Worm (Caenorhabditis elegans) whole organism, young adult: Measurements from ENCODE around the gene cng-1.

Experiments
- B0019.2 ChIP-seq: fragments of 200-800 bp; sonication (Bioruptor generic); conservative IDR thresholded peaks from 2 replicates; pipeline ENCODE4 v1.3.6; 2022; ENCODE audit warnings: missing genetic modification reagents, missing genetic modification characterization, missing compliant biosample characterization
- B0261.1 ChIP-seq: sonication (generic microtip); optimal IDR thresholded peaks from 2 replicates; lab custom pipeline; 2016; ENCODE audit warnings: mild to moderate bottlenecking, missing genetic modification characterization, moderate library complexity, missing compliant biosample characterization
- D2030.7 ChIP-seq: fragments of 200-800 bp; sonication (Bioruptor generic); IDR thresholded peaks from 2 replicates; pipeline ENCODE4 v1.3.6; 2022; ENCODE audit warnings: missing genetic modification reagents, missing genetic modification characterization, missing compliant biosample characterization
- F23B12.7 ChIP-seq: sonication (generic microtip); optimal IDR thresholded peaks from 2 replicates; lab custom pipeline; 2017; ENCODE audit warnings: missing genetic modification characterization, mild to moderate bottlenecking, missing compliant biosample characterization, antibody characterized with exemption, moderate library complexity; ENCODE audit not compliant: insufficient read depth
- F33H1.4 ChIP-seq: fragments of 200-800 bp; sonication (Bioruptor generic); IDR thresholded peaks from 2 replicates; pipeline ENCODE4 v1.3.6; 2022; ENCODE audit warnings: missing genetic modification reagents, missing genetic modification characterization, missing compliant biosample characterization
- F49E8.2 ChIP-seq: sonication (generic microtip); optimal IDR thresholded peaks from 3 replicates; lab custom pipeline; 2017; ENCODE audit warnings: missing genetic modification characterization, mild to moderate bottlenecking, missing compliant biosample characterization, antibody characterized with exemption, moderate library complexity; ENCODE audit not compliant: insufficient read depth
- F55B11.4 ChIP-seq: sonication (generic microtip); optimal IDR thresholded peaks from 2 replicates; lab custom pipeline; 2016; ENCODE audit warnings: missing compliant biosample characterization, missing genetic modification characterization, borderline replicate concordance; ENCODE audit not compliant: insufficient read depth
- T07F8.4 ChIP-seq: sonication (generic microtip); optimal IDR thresholded peaks from 2 replicates; lab custom pipeline; 2016; ENCODE audit warnings: mild to moderate bottlenecking, missing genetic modification characterization, moderate library complexity, missing compliant biosample characterization
- Y56A3A.18 ChIP-seq: fragments of 200-800 bp; sonication (Bioruptor generic); IDR thresholded peaks from 2 replicates; pipeline ENCODE4 v1.3.6; 2022; ENCODE audit warnings: missing genetic modification reagents, missing genetic modification characterization, missing compliant biosample characterization
- Y95B8A.8 ChIP-seq: fragments of 200-800 bp; sonication (Bioruptor generic); IDR thresholded peaks from 2 replicates; pipeline ENCODE4 v1.3.6; 2022; ENCODE audit warnings: missing genetic modification reagents, missing genetic modification characterization, missing compliant biosample characterization
- akir-1 ChIP-seq: fragments of 200-800 bp; sonication (Bioruptor generic); optimal IDR thresholded peaks from 2 replicates; lab custom pipeline; 2018; ENCODE audit warnings: mild to moderate bottlenecking, missing genetic modification characterization, moderate library complexity, missing compliant biosample characterization
- aptf-2 ChIP-seq: fragments of 200-800 bp; sonication (Bioruptor generic); conservative IDR thresholded peaks from 2 replicates; pipeline ENCODE4 v1.3.6; 2022; ENCODE audit warnings: missing genetic modification reagents, missing genetic modification characterization, missing compliant biosample characterization
- athp-1 ChIP-seq: sonication (generic microtip); optimal IDR thresholded peaks from 2 replicates; lab custom pipeline; 2017; ENCODE audit warnings: mild to moderate bottlenecking, missing genetic modification characterization, missing compliant biosample characterization
- attf-3 ChIP-seq: fragments of 200-800 bp; sonication (Bioruptor generic); conservative IDR thresholded peaks from 2 replicates; pipeline ENCODE4 v1.3.6; 2022; ENCODE audit warnings: missing genetic modification reagents, missing genetic modification characterization, missing compliant biosample characterization
- attf-6 ChIP-seq: fragments of 200-800 bp; sonication (Bioruptor generic); IDR thresholded peaks from 2 replicates; pipeline ENCODE4 v1.3.6; 2022; ENCODE audit warnings: missing genetic modification reagents, missing genetic modification characterization, missing compliant biosample characterization
- cebp-1 ChIP-seq, 2 experiments: fragments of 200-800 bp in 1 of 2; sonication (Bioruptor generic) in 1 of 2; sonication (generic microtip) in 1 of 2; IDR thresholded peaks in 1 of 2; optimal IDR thresholded peaks in 1 of 2; 2 replicates each; pipeline versions ENCODE4 v1.3.6 to Lab custom; 2017 to 2022; ENCODE audit warnings: missing compliant biosample characterization in 2 of 2, missing genetic modification characterization in 2 of 2, mild to moderate bottlenecking in 1 of 2, missing genetic modification reagents in 1 of 2, moderate library complexity in 1 of 2
- ceh-100 ChIP-seq: fragments of 200-800 bp; sonication (Bioruptor generic); IDR thresholded peaks from 2 replicates; pipeline ENCODE4 v1.3.6; 2022; ENCODE audit warnings: missing genetic modification reagents, missing genetic modification characterization, missing compliant biosample characterization
- ceh-58 ChIP-seq: fragments of 200-800 bp; sonication (Bioruptor generic); IDR thresholded peaks from 2 replicates; pipeline ENCODE4 v1.3.6; 2022; ENCODE audit warnings: missing genetic modification characterization, missing compliant biosample characterization
- egl-18 ChIP-seq: fragments of 200-800 bp; sonication (Bioruptor generic); IDR thresholded peaks from 2 replicates; pipeline ENCODE4 v1.3.6; 2022; ENCODE audit warnings: missing genetic modification reagents, missing genetic modification characterization, missing compliant biosample characterization
- ekl-4 ChIP-seq: fragments of 200-800 bp; sonication (Bioruptor generic); IDR thresholded peaks from 2 replicates; pipeline ENCODE4 v1.3.6; 2022; ENCODE audit warnings: missing genetic modification reagents, missing genetic modification characterization, missing compliant biosample characterization
- ets-4 ChIP-seq: fragments of 200-800 bp; sonication (Bioruptor generic); optimal IDR thresholded peaks from 2 replicates; lab custom pipeline; 2018; ENCODE audit warnings: mild to moderate bottlenecking, missing genetic modification characterization, missing compliant biosample characterization
- him-1 ChIP-seq: sonication (generic microtip); optimal IDR thresholded peaks from 2 replicates; lab custom pipeline; 2016; ENCODE audit warnings: missing genotype, missing genetic modification reagents, missing genetic modification characterization, missing compliant biosample characterization
- hmg-20 ChIP-seq: fragments of 200-800 bp; sonication (Bioruptor generic); IDR thresholded peaks from 2 replicates; pipeline ENCODE4 v1.3.6; 2022; ENCODE audit warnings: missing genetic modification reagents, missing genetic modification characterization, missing compliant biosample characterization
- lag-1 ChIP-seq: fragments of 200-800 bp; sonication (Bioruptor generic); IDR thresholded peaks from 2 replicates; pipeline ENCODE4 v1.3.6; 2022; ENCODE audit warnings: missing genetic modification reagents, missing genetic modification characterization, missing compliant biosample characterization
- let-526 ChIP-seq: fragments of 200-800 bp; sonication (Bioruptor generic); IDR thresholded peaks from 2 replicates; pipeline ENCODE4 v1.3.6; 2022; ENCODE audit warnings: missing genetic modification reagents, missing genetic modification characterization, missing compliant biosample characterization
- let-607 ChIP-seq, 2 experiments: fragments of 200-800 bp in 1 of 2; sonication (Bioruptor generic) in 1 of 2; sonication (generic microtip) in 1 of 2; optimal IDR thresholded peaks; 2 replicates each; lab custom pipeline; 2016 to 2018; ENCODE audit warnings: mild to moderate bottlenecking in 2 of 2, missing compliant biosample characterization in 2 of 2, missing genetic modification characterization in 2 of 2, moderate library complexity in 2 of 2, missing genotype in 1 of 2
- lin-35 ChIP-seq, 3 experiments: fragments of 150-350 bp in 2 of 3; sonication (generic microtip) in 1 of 3; optimal IDR thresholded peaks; 2 replicates each; lab custom pipeline; 2014 to 2018; ENCODE audit warnings: missing biosample characterization in 3 of 3, missing genetic modification characterization in 3 of 3, missing genetic modification reagents in 3 of 3
- madf-10 ChIP-seq: sonication (generic microtip); optimal IDR thresholded peaks from 2 replicates; lab custom pipeline; 2016; ENCODE audit warnings: mild to moderate bottlenecking, missing genetic modification characterization, missing compliant biosample characterization
- mes-4 ChIP-seq: sonication (generic microtip); optimal IDR thresholded peaks from 2 replicates; lab custom pipeline; 2016; ENCODE audit warnings: missing genotype, missing genetic modification characterization, missing compliant biosample characterization
- nfya-2 ChIP-seq: fragments of 200-800 bp; sonication (Bioruptor generic); IDR thresholded peaks from 2 replicates; pipeline ENCODE4 v1.3.6; 2022; ENCODE audit warnings: missing genetic modification reagents, missing genetic modification characterization, missing compliant biosample characterization
- nhr-90 ChIP-seq: sonication (generic microtip); optimal IDR thresholded peaks from 2 replicates; lab custom pipeline; 2016; ENCODE audit warnings: missing genotype, mild to moderate bottlenecking, missing genetic modification characterization, missing compliant biosample characterization
- sea-2 ChIP-seq: fragments of 200-800 bp; sonication (Bioruptor generic); IDR thresholded peaks from 2 replicates; pipeline ENCODE4 v1.3.6; 2022; ENCODE audit warnings: missing genetic modification characterization, missing compliant biosample characterization
- snpc-1.1 ChIP-seq: sonication (generic microtip); optimal IDR thresholded peaks from 2 replicates; lab custom pipeline; 2017; ENCODE audit warnings: missing genetic modification characterization, mild to moderate bottlenecking, missing compliant biosample characterization, antibody characterized with exemption, moderate library complexity, missing genotype, missing genetic modification reagents; ENCODE audit not compliant: insufficient read depth
- snpc-1.3 ChIP-seq: sonication (generic microtip); optimal IDR thresholded peaks from 2 replicates; lab custom pipeline; 2017; ENCODE audit warnings: missing genetic modification characterization, mild to moderate bottlenecking, missing compliant biosample characterization, antibody characterized with exemption, moderate library complexity, missing genotype, missing genetic modification reagents; ENCODE audit not compliant: insufficient read depth
- snpc-4 ChIP-seq, 5 experiments: fragments of 150-350 bp in 1 of 5; sonication (generic microtip) in 4 of 5; optimal IDR thresholded peaks; 2 replicates each; lab custom pipeline; 2014 to 2018; ENCODE audit warnings: missing genetic modification characterization in 5 of 5, missing biosample characterization in 3 of 5, antibody characterized with exemption in 2 of 5, mild to moderate bottlenecking in 2 of 5, missing compliant biosample characterization in 2 of 5, missing genotype in 2 of 5, moderate library complexity in 2 of 5, missing genetic modification reagents in 1 of 5
- sptf-2 ChIP-seq: fragments of 200-800 bp; sonication (Bioruptor generic); optimal IDR thresholded peaks from 2 replicates; lab custom pipeline; 2018; ENCODE audit warnings: mild to moderate bottlenecking, missing genetic modification characterization, missing compliant biosample characterization
- tbp1 ChIP-seq: fragments of 200-800 bp; sonication (Bioruptor generic); optimal IDR thresholded peaks from 2 replicates; lab custom pipeline; 2018; ENCODE audit warnings: mild to moderate bottlenecking, missing genetic modification characterization, missing compliant biosample characterization
- tlf-1 ChIP-seq: fragments of 200-800 bp; sonication (Bioruptor generic); optimal IDR thresholded peaks from 2 replicates; lab custom pipeline; 2018; ENCODE audit warnings: mild to moderate bottlenecking, missing genetic modification characterization, missing compliant biosample characterization
- unc-130 ChIP-seq: sonication (generic microtip); optimal IDR thresholded peaks from 2 replicates; lab custom pipeline; 2016; ENCODE audit warnings: missing genetic modification reagents, missing genetic modification characterization, missing compliant biosample characterization
- zfh-2 ChIP-seq: fragments of 200-800 bp; sonication (Bioruptor generic); conservative IDR thresholded peaks from 2 replicates; pipeline ENCODE4 v1.3.6; 2022; ENCODE audit warnings: missing genetic modification reagents, missing genetic modification characterization, missing compliant biosample characterization
- ztf-22 ChIP-seq: fragments of 200-800 bp; sonication (Bioruptor generic); optimal IDR thresholded peaks from 2 replicates; lab custom pipeline; 2018; ENCODE audit warnings: mild to moderate bottlenecking, missing genetic modification characterization, moderate library complexity, missing compliant biosample characterization
- ztf-25 ChIP-seq: fragments of 200-800 bp; sonication (Bioruptor generic); IDR thresholded peaks from 2 replicates; pipeline ENCODE4 v1.3.6; 2022; ENCODE audit warnings: missing genetic modification reagents, missing genetic modification characterization, missing compliant biosample characterization
- ztf-26 ChIP-seq: sonication (generic microtip); optimal IDR thresholded peaks from 2 replicates; lab custom pipeline; 2017; ENCODE audit warnings: missing genetic modification characterization, missing compliant biosample characterization
- ztf-6 ChIP-seq: fragments of 200-800 bp; sonication (Bioruptor generic); IDR thresholded peaks from 2 replicates; pipeline ENCODE4 v1.3.6; 2022; ENCODE audit warnings: missing genetic modification reagents, missing genetic modification characterization, missing compliant biosample characterization

The cng-1 gene

DNA sequence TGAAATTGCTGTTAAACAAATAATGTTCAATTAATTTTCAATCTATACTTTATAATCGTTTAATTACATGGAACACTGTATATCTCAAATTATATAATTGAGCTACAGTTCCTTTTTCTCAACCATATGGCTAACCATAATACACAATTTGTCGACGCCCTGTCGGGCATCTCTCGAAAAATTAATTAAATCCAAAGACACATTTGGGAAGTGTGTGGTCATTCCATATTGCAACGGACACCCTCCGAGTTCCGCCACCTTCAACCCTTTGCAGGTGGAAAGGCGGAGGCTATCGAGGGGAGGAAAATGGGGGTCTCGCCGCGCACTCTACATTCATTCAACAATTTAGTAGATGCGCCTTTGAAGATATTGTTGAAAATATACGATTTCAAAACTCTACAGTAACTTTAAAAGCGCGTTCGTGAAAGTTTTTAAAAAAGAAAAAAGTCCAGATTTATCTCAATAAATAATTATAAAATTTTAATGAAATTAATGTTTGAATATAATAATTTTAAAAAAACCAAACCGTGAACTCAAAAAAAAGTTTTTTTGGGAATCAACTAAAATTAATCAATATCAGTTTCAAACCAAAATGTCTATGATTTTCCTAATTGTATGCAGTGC is 2.3 kb downstream of the cng-1 start, which contains the start of gene F14H8.8 (continued):
- TF ChIP-seq snpc-4 (GFP tag; optimal IDR thresholded peaks at IDR 0.05; lab: Kevin White, UChicago) = peak; percentile 96
- peak; percentile 87 to 98 (median 96) for TF ChIP-seq snpc-4 (tag; optimal IDR thresholded peaks at IDR 0.05; lab: Kevin White, UChicago)
- no peak for TF ChIP-seq let-607 (tag; optimal IDR thresholded peaks at IDR 0.05; lab: Kevin White, UChicago)
- no peak for TF ChIP-seq ceh-58 (GFP tag; lab: Robert Waterston, UW)
- peak; percentile 65 for TF ChIP-seq F33H1.4 (GFP tag; lab: Robert Waterston, UW)
- TF ChIP-seq tbp1 (GFP tag; lab: Kevin White, UChicago) = peak; percentile 77
- peak; percentile 93 for TF ChIP-seq snpc-1.3 (tag; lab: Kevin White, UChicago)
- TF ChIP-seq T07F8.4 (tag; lab: Kevin White, UChicago) = no peak
- no peak for TF ChIP-seq Y56A3A.18 (GFP tag; lab: Robert Waterston, UW)
- no peak for TF ChIP-seq unc-130 (GFP tag; lab: Kevin White, UChicago)
- TF ChIP-seq tlf-1 (GFP tag; lab: Kevin White, UChicago) = peak; percentile 30
- peak; percentile 64 for TF ChIP-seq F49E8.2 (tag; lab: Kevin White, UChicago)
- TF ChIP-seq ztf-26 = no peak
- peak; percentile 72 for TF ChIP-seq attf-6 (GFP tag; lab: Robert Waterston, UW)
- TF ChIP-seq athp-1 (tag; lab: Kevin White, UChicago) = peak; percentile 15
- no peak for TF ChIP-seq nhr-90 (tag; lab: Kevin White, UChicago)
- TF ChIP-seq ceh-100 = peak; percentile 60
- TF ChIP-seq F23B12.7 = peak; percentile 33
- peak; percentile 77; the same call in 1 of the 2 replicates for TF ChIP-seq ekl-4 (GFP tag; lab: Robert Waterston, UW)
- TF ChIP-seq B0261.1 (tag; lab: Kevin White, UChicago) = peak; percentile 14
- TF ChIP-seq B0019.2 (GFP tag; lab: Robert Waterston, UW) = no peak

DNA sequence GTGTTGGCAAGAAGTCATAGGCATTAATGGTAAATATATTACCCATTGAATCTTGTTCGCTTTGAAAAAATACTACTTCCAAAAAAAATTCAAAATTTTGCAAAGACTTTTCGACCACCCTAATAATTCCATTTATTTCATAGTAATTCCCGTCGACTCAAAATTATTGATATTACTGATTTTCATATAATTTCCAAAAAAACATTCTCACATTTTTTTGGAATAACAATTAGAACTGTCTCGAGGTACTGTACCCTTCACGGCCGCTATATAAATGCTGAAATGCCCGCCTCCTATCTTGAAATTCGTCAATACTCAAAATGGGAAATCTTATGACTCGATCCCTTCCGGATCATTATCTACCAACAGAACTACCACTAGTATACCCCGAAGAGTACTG is 7.7 kb downstream of the cng-1 start, which contains the start of gene F14H8.4:
Gene F14H8.4, plus strand, starts transcription at position 301 of the 400 bp plus-strand sequence.
- TF ChIP-seq attf-3 = no peak
- TF ChIP-seq sptf-2 = no peak
- no peak for TF ChIP-seq madf-10 (tag; lab: Kevin White, UChicago)
- TF ChIP-seq aptf-2 (GFP tag; lab: Robert Waterston, UW) = no peak
- no peak for TF ChIP-seq snpc-1.3 (tag; lab: Kevin White, UChicago)
- no peak for TF ChIP-seq ztf-22
- no peak for TF ChIP-seq ets-4
- no peak for TF ChIP-seq lin-35 (GFP tag; optimal IDR thresholded peaks at IDR 0.05; lab: Kevin White, UChicago)
- TF ChIP-seq akir-1 (GFP tag; lab: Kevin White, UChicago) = no peak
- TF ChIP-seq snpc-1.1 = no peak
- no peak for TF ChIP-seq ekl-4 (GFP tag; lab: Robert Waterston, UW)
- no peak for TF ChIP-seq mes-4
- no peak for TF ChIP-seq nfya-2 (GFP tag; lab: Robert Waterston, UW)
- TF ChIP-seq ztf-6 (GFP tag; lab: Robert Waterston, UW) = no peak
- TF ChIP-seq sea-2 (GFP tag; lab: Robert Waterston, UW) = no peak
- TF ChIP-seq athp-1 (tag; lab: Kevin White, UChicago) = no peak

ce11 chrV:15020732-15021131 is 10.5 kb downstream of the cng-1 start, which contains the start of gene F14H8.5:
TSS of gene F14H8.5 (plus strand) at chrV:15021032.
- no peak for TF ChIP-seq F55B11.4
- TF ChIP-seq lag-1 (GFP tag; lab: Robert Waterston, UW) = no peak
- TF ChIP-seq let-526 (GFP tag; lab: Robert Waterston, UW) = no peak
- TF ChIP-seq D2030.7 (GFP tag; lab: Robert Waterston, UW) = no peak
- TF ChIP-seq zfh-2 (GFP tag; lab: Robert Waterston, UW) = no peak
- TF ChIP-seq hmg-20 = no peak
- no peak for TF ChIP-seq him-1
- TF ChIP-seq Y95B8A.8 (GFP tag; lab: Robert Waterston, UW) = no peak
- no peak for TF ChIP-seq ztf-25 (GFP tag; lab: Robert Waterston, UW)
- TF ChIP-seq cebp-1 (GFP tag; IDR thresholded peaks at IDR 0.05; lab: Robert Waterston, UW) = no peak
- no peak for TF ChIP-seq cebp-1 (tag; optimal IDR thresholded peaks at IDR 0.05; lab: Kevin White, UChicago)
- TF ChIP-seq tbp1 (GFP tag; lab: Kevin White, UChicago) = no peak
- TF ChIP-seq egl-18 (GFP tag; lab: Robert Waterston, UW) = no peak
